Fruit fly (Drosophila melanogaster) whole organism, embryonic: ENCODE data around the gene Cpr62Bc.
A peak's percentile ranks its signal among the peaks of the same experiment; 100 is the strongest.

Experiments
- Abd-B ChIP-seq: fragments of 200-800 bp; sonication (Bioruptor generic); optimal IDR thresholded peaks from 2 replicates; lab custom pipeline; 2018; ENCODE audit warnings: missing biosample characterization, mild to moderate bottlenecking, missing genetic modification characterization, moderate library complexity
- CG1233 ChIP-seq: fragments of 200-800 bp; sonication (Bioruptor generic); optimal IDR thresholded peaks from 4 replicates; lab custom pipeline; 2018; ENCODE audit warnings: missing biosample characterization, mild to moderate bottlenecking, missing genetic modification characterization
- CG12744 ChIP-seq: fragments of 200-800 bp; sonication (Bioruptor generic); optimal IDR thresholded peaks from 2 replicates; lab custom pipeline; 2016; ENCODE audit warnings: missing biosample characterization, missing genetic modification characterization
- CG14441 ChIP-seq: fragments of 200-800 bp; sonication (Bioruptor generic); IDR thresholded peaks from 2 replicates; pipeline ENCODE4 v1.3.6; 2022; ENCODE audit warnings: missing biosample characterization, missing genetic modification characterization
- CG15011 ChIP-seq: fragments of 200-800 bp; sonication (Bioruptor generic); optimal IDR thresholded peaks from 3 replicates; lab custom pipeline; 2018; ENCODE audit warnings: missing biosample characterization, mild to moderate bottlenecking, missing genetic modification characterization
- CG1529 ChIP-seq: fragments of 200-800 bp; sonication (Bioruptor generic); optimal IDR thresholded peaks from 3 replicates; lab custom pipeline; 2018; ENCODE audit warnings: missing biosample characterization, missing genetic modification characterization
- CG17359 ChIP-seq: fragments of 200-800 bp; sonication (Bioruptor generic); optimal IDR thresholded peaks from 3 replicates; lab custom pipeline; 2018; ENCODE audit warnings: missing biosample characterization, mild to moderate bottlenecking, missing genetic modification characterization, moderate library complexity
- CG17385 ChIP-seq: fragments of 200-800 bp; sonication (Bioruptor generic); optimal IDR thresholded peaks from 3 replicates; lab custom pipeline; 2018; ENCODE audit warnings: missing biosample characterization, mild to moderate bottlenecking, missing genetic modification characterization
- CG17568 ChIP-seq: fragments of 200-800 bp; sonication (Bioruptor generic); optimal IDR thresholded peaks from 2 replicates; lab custom pipeline; 2018; ENCODE audit warnings: missing biosample characterization, mild to moderate bottlenecking, missing genetic modification characterization, moderate library complexity
- CG1832 ChIP-seq: fragments of 200-800 bp; sonication (Bioruptor generic); optimal IDR thresholded peaks from 2 replicates; lab custom pipeline; 2017; ENCODE audit warnings: missing biosample characterization, mild to moderate bottlenecking, missing genetic modification characterization, inconsistent platforms
- CG18599 ChIP-seq: fragments of 200-800 bp; sonication (Bioruptor generic); optimal IDR thresholded peaks from 3 replicates; lab custom pipeline; 2017; ENCODE audit warnings: missing biosample characterization, missing genetic modification characterization, mild to moderate bottlenecking, moderate library complexity, missing genetic modification reagents
- CG2199 ChIP-seq: fragments of 200-800 bp; sonication (Bioruptor generic); IDR thresholded peaks from 3 replicates; pipeline ENCODE4 v1.3.6; 2022; ENCODE audit warnings: missing biosample characterization, missing genetic modification characterization
- CG31388 ChIP-seq: fragments of 200-800 bp; sonication (Bioruptor generic); optimal IDR thresholded peaks from 2 replicates; lab custom pipeline; 2016; ENCODE audit warnings: missing biosample characterization, missing genetic modification characterization
- CG34376 ChIP-seq: fragments of 200-800 bp; sonication (Bioruptor generic); optimal IDR thresholded peaks from 2 replicates; lab custom pipeline; 2018; ENCODE audit warnings: missing biosample characterization, mild to moderate bottlenecking, missing genetic modification characterization
- CG4707 ChIP-seq: fragments of 200-800 bp; sonication (Bioruptor generic); optimal IDR thresholded peaks from 2 replicates; lab custom pipeline; 2018; ENCODE audit warnings: missing biosample characterization, mild to moderate bottlenecking, missing genetic modification characterization, moderate library complexity
- CG6791 ChIP-seq: fragments of 200-800 bp; sonication (Bioruptor generic); IDR thresholded peaks from 3 replicates; pipeline ENCODE4 v1.3.6; 2022; ENCODE audit warnings: missing biosample characterization, missing genetic modification characterization; ENCODE audit not compliant: partially characterized antibody
- CG7987 ChIP-seq: fragments of 200-800 bp; sonication (Bioruptor generic); optimal IDR thresholded peaks from 2 replicates; lab custom pipeline; 2018; ENCODE audit warnings: missing biosample characterization, mild to moderate bottlenecking, missing genetic modification characterization, moderate library complexity
- CG8089 ChIP-seq: fragments of 200-800 bp; sonication (Bioruptor generic); optimal IDR thresholded peaks from 3 replicates; lab custom pipeline; 2016; ENCODE audit warnings: missing biosample characterization, missing genetic modification characterization
- Chrac-16 ChIP-seq: fragments of 200-800 bp; sonication (Bioruptor generic); optimal IDR thresholded peaks from 3 replicates; lab custom pipeline; 2016; ENCODE audit warnings: missing biosample characterization, missing genetic modification characterization
- D19B ChIP-seq: fragments of 200-800 bp; sonication (Bioruptor generic); optimal IDR thresholded peaks from 2 replicates; lab custom pipeline; 2017; ENCODE audit warnings: missing biosample characterization, mild to moderate bottlenecking, missing genetic modification characterization
- E2f1 ChIP-seq: fragments of 200-800 bp; sonication (Bioruptor generic); IDR thresholded peaks from 2 replicates; pipeline ENCODE4 v1.3.6; 2022; ENCODE audit warnings: missing biosample characterization, missing genetic modification characterization
- HLH3B ChIP-seq: fragments of 200-800 bp; sonication (Bioruptor generic); IDR thresholded peaks from 2 replicates; pipeline ENCODE4 v1.3.6; 2022; ENCODE audit warnings: missing biosample characterization, missing genetic modification characterization
- Hand ChIP-seq: fragments of 200-800 bp; sonication (Bioruptor generic); optimal IDR thresholded peaks from 2 replicates; lab custom pipeline; 2017; ENCODE audit warnings: mild to moderate bottlenecking, missing biosample characterization, missing genetic modification reagents, missing genetic modification characterization
- MESR4 ChIP-seq: fragments of 200-800 bp; sonication (Bioruptor generic); optimal IDR thresholded peaks from 2 replicates; lab custom pipeline; 2018; ENCODE audit warnings: missing biosample characterization, mild to moderate bottlenecking, missing genetic modification characterization, moderate library complexity
- Mes4 ChIP-seq: fragments of 200-800 bp; sonication (Bioruptor generic); optimal IDR thresholded peaks from 2 replicates; lab custom pipeline; 2016; ENCODE audit warnings: missing biosample characterization, missing genetic modification characterization
- Mrtf ChIP-seq: fragments of 200-800 bp; sonication (Bioruptor generic); IDR thresholded peaks from 3 replicates; pipeline ENCODE4 v1.3.6; 2022; ENCODE audit warnings: missing biosample characterization, missing genetic modification characterization
- Myb ChIP-seq: fragments of 200-800 bp; sonication (Bioruptor generic); optimal IDR thresholded peaks from 2 replicates; lab custom pipeline; 2016; ENCODE audit warnings: missing biosample characterization, missing genetic modification characterization
- NfI ChIP-seq: fragments of 200-800 bp; sonication (Bioruptor generic); optimal IDR thresholded peaks from 3 replicates; lab custom pipeline; 2018; ENCODE audit warnings: missing biosample characterization, mild to moderate bottlenecking, missing genetic modification characterization, moderate library complexity
- Pdp1 ChIP-seq, 2 experiments: fragments of 200-800 bp; sonication (Bioruptor generic); optimal IDR thresholded peaks; 3 replicates each; lab custom pipeline; 2016; ENCODE audit warnings: missing biosample characterization in 2 of 2, missing genetic modification characterization in 2 of 2, mild to moderate bottlenecking in 1 of 2, moderate library complexity in 1 of 2
- Sin3A ChIP-seq: fragments of >200 bp; optimal IDR thresholded peaks from 2 replicates; lab custom pipeline; 2018
- Sox100B ChIP-seq: fragments of 200-800 bp; sonication (Bioruptor generic); optimal IDR thresholded peaks from 3 replicates; lab custom pipeline; 2018; ENCODE audit warnings: missing biosample characterization, mild to moderate bottlenecking, missing genetic modification characterization
- Vsx1 ChIP-seq: fragments of 200-800 bp; sonication (Bioruptor generic); optimal IDR thresholded peaks from 2 replicates; lab custom pipeline; 2017; ENCODE audit warnings: missing biosample characterization, mild to moderate bottlenecking, missing genetic modification characterization, missing genetic modification reagents
- ac ChIP-seq: fragments of 200-800 bp; sonication (Bioruptor generic); optimal IDR thresholded peaks from 3 replicates; lab custom pipeline; 2017; ENCODE audit warnings: missing biosample characterization, mild to moderate bottlenecking, missing genetic modification characterization
- ap ChIP-seq: fragments of 200-800 bp; sonication (Bioruptor generic); IDR thresholded peaks from 2 replicates; pipeline ENCODE4 v1.3.6; 2022; ENCODE audit warnings: missing biosample characterization, missing genetic modification characterization
- bbx ChIP-seq: fragments of 200-800 bp; sonication (Bioruptor generic); IDR thresholded peaks from 2 replicates; pipeline ENCODE4 v1.3.6; 2022; ENCODE audit warnings: missing biosample characterization, missing genetic modification characterization; ENCODE audit not compliant: partially characterized antibody
- corto ChIP-seq: fragments of 200-800 bp; sonication (Bioruptor generic); optimal IDR thresholded peaks from 2 replicates; lab custom pipeline; 2016; ENCODE audit warnings: missing biosample characterization, mild to moderate bottlenecking, missing genetic modification characterization, moderate library complexity
- cwo ChIP-seq: fragments of 200-800 bp; sonication (Bioruptor generic); optimal IDR thresholded peaks from 3 replicates; lab custom pipeline; 2017; ENCODE audit warnings: missing biosample characterization, missing genetic modification characterization, mild to moderate bottlenecking, moderate library complexity, missing genetic modification reagents
- dan ChIP-seq: fragments of 200-800 bp; sonication (Bioruptor generic); IDR thresholded peaks from 2 replicates; pipeline ENCODE4 v1.3.6; 2022; ENCODE audit warnings: missing biosample characterization, missing genetic modification characterization
- gcm ChIP-seq: fragments of 200-800 bp; sonication (Bioruptor generic); optimal IDR thresholded peaks from 2 replicates; lab custom pipeline; 2019; ENCODE audit warnings: missing biosample characterization, mild to moderate bottlenecking, missing genetic modification characterization, moderate library complexity
- gem ChIP-seq: fragments of 200-800 bp; sonication (Bioruptor generic); optimal IDR thresholded peaks from 2 replicates; lab custom pipeline; 2019; ENCODE audit warnings: missing biosample characterization, mild to moderate bottlenecking, missing genetic modification characterization, moderate library complexity
- grn ChIP-seq: fragments of 200-800 bp; sonication (Bioruptor generic); optimal IDR thresholded peaks from 3 replicates; lab custom pipeline; 2017; ENCODE audit warnings: missing biosample characterization, missing genetic modification characterization
- hb ChIP-seq: fragments of 200-800 bp; sonication (Bioruptor generic); IDR thresholded peaks from 3 replicates; pipeline ENCODE4 v1.3.6; 2022; ENCODE audit warnings: missing biosample characterization, missing genetic modification characterization; ENCODE audit not compliant: partially characterized antibody
- klu ChIP-seq: fragments of 200-800 bp; sonication (Bioruptor generic); IDR thresholded peaks from 2 replicates; pipeline ENCODE4 v1.3.6; 2022; ENCODE audit warnings: missing biosample characterization, missing genetic modification characterization
- mirr ChIP-seq: fragments of 200-800 bp; sonication (Bioruptor generic); optimal IDR thresholded peaks from 3 replicates; lab custom pipeline; 2018; ENCODE audit warnings: missing biosample characterization, mild to moderate bottlenecking, missing genetic modification characterization
- oc ChIP-seq: fragments of 200-800 bp; sonication (Bioruptor generic); optimal IDR thresholded peaks from 2 replicates; lab custom pipeline; 2018; ENCODE audit warnings: missing biosample characterization, mild to moderate bottlenecking, missing genetic modification characterization, moderate library complexity
- peb ChIP-seq: fragments of 200-800 bp; sonication (Bioruptor generic); IDR thresholded peaks from 2 replicates; pipeline ENCODE4 v1.3.6; 2022; ENCODE audit warnings: missing biosample characterization, missing genetic modification characterization
- phol ChIP-seq: fragments of 200-800 bp; sonication (Bioruptor generic); optimal IDR thresholded peaks from 3 replicates; lab custom pipeline; 2018; ENCODE audit warnings: missing biosample characterization, mild to moderate bottlenecking, missing genetic modification characterization, moderate library complexity
- psq ChIP-seq: fragments of 200-800 bp; sonication (Bioruptor generic); optimal IDR thresholded peaks from 2 replicates; lab custom pipeline; 2017; ENCODE audit warnings: missing biosample characterization, missing genetic modification characterization
- salm ChIP-seq: fragments of 200-800 bp; sonication (Bioruptor generic); optimal IDR thresholded peaks from 2 replicates; lab custom pipeline; 2018; ENCODE audit warnings: missing biosample characterization, mild to moderate bottlenecking, missing genetic modification characterization
- stc ChIP-seq: fragments of 200-800 bp; sonication (Bioruptor generic); IDR thresholded peaks from 2 replicates; pipeline ENCODE4 v1.3.6; 2022; ENCODE audit warnings: missing biosample characterization, missing genetic modification characterization

Cpr62Bc gene

dm6 chr3L:1808631-1809030, 33.3 kb downstream of the Cpr62Bc start (continued):
- TF ChIP-seq CG1529 (peak; percentile 63), CG1233 (peak; percentile 84), bbx (GFP tag; lab: Robert Waterston, UW) (no peak), oc (peak; percentile 88), salm (peak; percentile 82), CG15011 (GFP tag; lab: Kevin White, UChicago) (no peak), E2f1 (GFP tag; lab: Robert Waterston, UW) (peak; percentile 91), mirr (GFP tag; lab: Kevin White, UChicago) (peak; percentile 74), CG17359 (peak; percentile 91), CG4707 (GFP tag; lab: Kevin White, UChicago) (peak; percentile 63), ac (GFP tag; lab: Kevin White, UChicago) (peak; percentile 7), Hand (GFP tag; lab: Kevin White, UChicago) (peak; percentile 47), peb (peak; percentile 73), grn (peak; percentile 82), CG7987 (peak; percentile 81), NfI (GFP tag; lab: Kevin White, UChicago) (peak; percentile 84), ap (GFP tag; lab: Robert Waterston, UW) (peak; percentile 83), CG34376 (peak; percentile 56), D19B (GFP tag; lab: Kevin White, UChicago) (peak; percentile 70), gem (peak; percentile 93), Sox100B (no peak), Sin3A (no peak), stc (peak; percentile 87), Mes4 (GFP tag; lab: Kevin White, UChicago) (peak; percentile 81), CG14441 (peak; percentile 95), Mrtf (peak; percentile 90), CG1832 (GFP tag; lab: Kevin White, UChicago) (no peak), Abd-B (GFP tag; lab: Kevin White, UChicago) (peak; percentile 90), CG31388 (peak; percentile 67), CG2199 (GFP tag; lab: Robert Waterston, UW) (peak; percentile 95; the same call in 2 of the 3 replicates), hb (GFP tag; lab: Robert Waterston, UW) (no peak), Myb (GFP tag; lab: Kevin White, UChicago) (peak; percentile 70), psq (GFP tag; lab: Kevin White, UChicago) (peak; percentile 12), HLH3B (peak; percentile 93), CG17385 (peak; percentile 87), CG12744 (peak; percentile 84), MESR4 (GFP tag; lab: Kevin White, UChicago) (peak; percentile 18), CG8089 (peak; percentile 84), gcm (GFP tag; lab: Kevin White, UChicago) (peak; percentile 78), CG6791 (GFP tag; lab: Robert Waterston, UW) (no peak), corto (GFP tag; lab: Kevin White, UChicago) (no peak), Chrac-16 (GFP tag; lab: Kevin White, UChicago) (peak; percentile 87), cwo (GFP tag; lab: Kevin White, UChicago) (peak; percentile 81), Vsx1 (GFP tag; lab: Kevin White, UChicago) (no peak), Pdp1 (GFP tag; optimal IDR thresholded peaks at IDR 0.05; lab: Kevin White, UChicago) (peak; percentile 89), CG17568 (GFP tag; lab: Kevin White, UChicago) (no peak), dan (GFP tag; lab: Robert Waterston, UW) (no peak), CG18599 (no peak), klu (GFP tag; lab: Robert Waterston, UW) (peak; percentile 86), phol (tag; lab: Kevin White, UChicago) (peak; percentile 83)
